Fruit fly (Drosophila melanogaster) whole organism, adult: Measurements from ENCODE around the gene CG6707.
A peak's percentile ranks its signal among the peaks of the same experiment; 100 is the strongest.

Source experiments
- CG33017 ChIP-seq: fragments of 200-800 bp; sonication (Bioruptor generic); optimal IDR thresholded peaks from 2 replicates; lab custom pipeline; 2018; ENCODE audit warnings: missing biosample characterization, mild to moderate bottlenecking, missing genetic modification characterization, moderate library complexity
- CG7045 ChIP-seq: fragments of 200-800 bp; sonication (Bioruptor generic); optimal IDR thresholded peaks from 2 replicates; lab custom pipeline; 2017; ENCODE audit warnings: missing biosample characterization, mild to moderate bottlenecking, missing genetic modification characterization
- CG7101 ChIP-seq: fragments of 200-800 bp; sonication (Bioruptor generic); optimal IDR thresholded peaks from 2 replicates; lab custom pipeline; 2018; ENCODE audit warnings: missing biosample characterization, mild to moderate bottlenecking, missing genetic modification characterization, moderate library complexity
- Clk ChIP-seq: fragments of 200-800 bp; sonication (Bioruptor generic); optimal IDR thresholded peaks from 2 replicates; lab custom pipeline; 2017; ENCODE audit warnings: missing biosample characterization, missing genetic modification characterization
- Hr96 ChIP-seq: fragments of 200-800 bp; sonication (Bioruptor generic); optimal IDR thresholded peaks from 2 replicates; lab custom pipeline; 2016; ENCODE audit warnings: missing biosample characterization, missing genetic modification characterization
- Mnt ChIP-seq: fragments of 200-800 bp; sonication (Bioruptor generic); optimal IDR thresholded peaks from 2 replicates; lab custom pipeline; 2016; ENCODE audit warnings: missing biosample characterization, mild to moderate bottlenecking, missing genetic modification characterization
- ovo ChIP-seq: fragments of 200-800 bp; sonication (Bioruptor generic); optimal IDR thresholded peaks from 2 replicates; lab custom pipeline; 2016; ENCODE audit warnings: missing biosample characterization, missing genetic modification characterization
- tj ChIP-seq: fragments of 200-800 bp; sonication (Bioruptor generic); optimal IDR thresholded peaks from 3 replicates; lab custom pipeline; 2017; ENCODE audit warnings: missing biosample characterization, mild to moderate bottlenecking, missing genetic modification characterization, moderate library complexity
- toe ChIP-seq: fragments of 200-800 bp; sonication (Bioruptor generic); optimal IDR thresholded peaks from 2 replicates; lab custom pipeline; 2016; ENCODE audit warnings: missing biosample characterization, missing genetic modification characterization

DNA sequence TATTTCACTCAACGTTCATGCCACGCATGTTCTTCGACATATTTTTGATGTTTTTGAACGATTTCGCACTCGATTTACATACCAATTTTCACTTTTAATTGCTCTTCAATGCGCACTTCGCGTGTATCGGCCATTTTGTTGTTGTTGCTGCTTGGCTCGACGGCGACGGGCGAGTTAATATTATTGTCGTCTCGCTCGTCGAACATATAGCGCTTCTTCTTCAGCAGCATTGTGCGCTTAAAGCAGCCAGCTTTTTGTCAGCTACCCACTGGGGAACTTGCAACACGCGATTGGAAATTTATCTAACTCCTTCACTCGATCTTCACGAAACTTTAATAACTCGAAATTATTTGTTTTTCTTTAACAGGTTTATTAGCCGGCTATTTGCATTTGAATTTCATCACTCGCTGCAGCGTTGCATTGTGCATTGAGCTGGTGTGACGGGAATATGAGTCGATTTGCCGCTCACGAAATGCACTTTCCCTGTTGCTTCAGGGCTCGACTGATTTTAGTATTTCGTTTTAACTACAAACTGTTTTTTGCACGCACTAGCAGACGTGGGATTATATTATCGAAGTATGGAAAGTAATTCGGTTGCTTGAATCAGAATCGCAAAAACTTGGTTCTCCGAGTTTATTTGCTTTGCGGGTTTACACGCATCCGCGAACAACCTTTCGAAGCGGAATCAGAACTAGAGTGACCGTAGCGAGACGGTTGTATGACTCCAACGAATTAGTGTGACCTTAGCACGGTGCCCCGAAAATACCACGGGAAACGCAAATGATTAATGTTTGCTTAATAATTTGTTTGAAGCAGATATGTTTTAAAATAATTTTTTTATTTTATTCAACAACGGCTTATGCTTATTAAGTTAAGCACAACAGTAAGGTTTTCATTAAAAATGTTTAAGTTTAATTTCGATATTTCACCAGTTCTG lies 43.5 kb downstream of the CG6707 start, which contains the start of gene RasGAP1:
- TF ChIP-seq CG33017 (peak; percentile 27), CG7101 (no peak), Hr96 (no peak), ovo (no peak), toe (GFP tag; lab: Kevin White, UChicago) (no peak), tj (peak; percentile 5), Clk (GFP tag; lab: Kevin White, UChicago) (no peak), CG7045 (no peak), Mnt (GFP tag; lab: Kevin White, UChicago) (peak; percentile 36)
